Worm (Caenorhabditis elegans): Measurements from ENCODE around the gene Y59H11AM.1.
A peak's percentile ranks its signal among the peaks of the same experiment; 100 is the strongest.

Y59H11AM.1 gene

ce11 chrIV:8539645-8540044 lies 31.6 kb upstream of the Y59H11AM.1 start (continued):
- no peak for TF ChIP-seq ceh-82 (tag; optimal IDR thresholded peaks at IDR 0.05)
- TF ChIP-seq set-16 (GFP tag; IDR thresholded peaks at IDR 0.05), result no peak
- no peak for TF ChIP-seq mdt-29 (GFP tag; IDR thresholded peaks at IDR 0.05)
- TF ChIP-seq nhr-102 (tag; optimal IDR thresholded peaks at IDR 0.05), result no peak
- no peak for TF ChIP-seq ztf-7 (tag; optimal IDR thresholded peaks at IDR 0.05)
- no peak for TF ChIP-seq Y48G9A.11 (GFP tag; IDR thresholded peaks at IDR 0.05)
- TF ChIP-seq dve-1 (tag; optimal IDR thresholded peaks at IDR 0.05; ENCODE audit: insufficient read depth), result peak; percentile 43
- no peak for TF ChIP-seq mxl-2 (GFP tag; conservative IDR thresholded peaks at IDR 0.05)
- no peak for TF ChIP-seq lir-3 (tag; optimal IDR thresholded peaks at IDR 0.05)
- peak; percentile 81 for TF ChIP-seq nhr-28 (tag; optimal IDR thresholded peaks at IDR 0.05)
- TF ChIP-seq F49E8.2 (tag; optimal IDR thresholded peaks at IDR 0.05; ENCODE audit: borderline replicate concordance), result no peak
- no peak for TF ChIP-seq daf-16 (GFP tag; optimal IDR thresholded peaks at IDR 0.05)
- TF ChIP-seq daf-16 (tag; optimal IDR thresholded peaks at IDR 0.05), result peak; percentile 21

ce11 chrIV:8540268-8540667 lies 31.0 kb upstream of the Y59H11AM.1 start:
- no peak for TF ChIP-seq hif-1 (tag; optimal IDR thresholded peaks at IDR 0.05)
- TF ChIP-seq ces-1 (GFP tag; optimal IDR thresholded peaks at IDR 0.05), result no peak
- TF ChIP-seq zag-1 (tag; optimal IDR thresholded peaks at IDR 0.05), result no peak
- TF ChIP-seq dve-1 (tag; optimal IDR thresholded peaks at IDR 0.05; ENCODE audit: insufficient read depth), result peak; percentile 44
- TF ChIP-seq arid-1 (GFP tag; conservative IDR thresholded peaks at IDR 0.05), result no peak
- TF ChIP-seq php-3 (GFP tag; IDR thresholded peaks at IDR 0.05), result no peak
- peak; percentile 71 for TF ChIP-seq nhr-28 (tag; optimal IDR thresholded peaks at IDR 0.05)
- TF ChIP-seq unc-39 (tag; optimal IDR thresholded peaks at IDR 0.05), result no peak
- no peak for TF ChIP-seq nhr-42 (GFP tag; IDR thresholded peaks at IDR 0.05)
- peak; percentile 18 for TF ChIP-seq nhr-77 (tag; optimal IDR thresholded peaks at IDR 0.05)
- TF ChIP-seq ceh-32 (tag; optimal IDR thresholded peaks at IDR 0.05; ENCODE audit: poor library complexity), result no peak
- TF ChIP-seq madf-5 (GFP tag; IDR thresholded peaks at IDR 0.05), result no peak
- no peak for TF ChIP-seq Y75B8A.6 (GFP tag; IDR thresholded peaks at IDR 0.05)
- TF ChIP-seq fos-1 (tag; optimal IDR thresholded peaks at IDR 0.05), result no peak
- TF ChIP-seq hlh-30 (tag; optimal IDR thresholded peaks at IDR 0.05; ENCODE audit: insufficient read depth), result no peak
- TF ChIP-seq ceh-62 (tag; optimal IDR thresholded peaks at IDR 0.05), result no peak
- no peak for TF ChIP-seq ctbp-1 (GFP tag; IDR thresholded peaks at IDR 0.05)
- TF ChIP-seq nhr-41 (GFP tag; IDR thresholded peaks at IDR 0.05), result 0 out of 2 replicates have a peak, but pooled peaks have one; percentile 21
- no peak for TF ChIP-seq mdt-29 (GFP tag; IDR thresholded peaks at IDR 0.05)
- TF ChIP-seq daf-16 (GFP tag; optimal IDR thresholded peaks at IDR 0.05), result no peak
- peak; percentile 48 for TF ChIP-seq daf-16 (tag; optimal IDR thresholded peaks at IDR 0.05)
- TF ChIP-seq mes-2 (tag; optimal IDR thresholded peaks at IDR 0.05; ENCODE audit: poor library complexity, severe bottlenecking), result peak; percentile 61
- peak; percentile 73 for TF ChIP-seq dmd-6 (GFP tag; IDR thresholded peaks at IDR 0.05)
- TF ChIP-seq rbr-2 (tag; optimal IDR thresholded peaks at IDR 0.05), result no peak
- TF ChIP-seq pqm-1 (tag; optimal IDR thresholded peaks at IDR 0.05), result peak; percentile 82
- TF ChIP-seq daf-12 (tag; optimal IDR thresholded peaks at IDR 0.05), result no peak
- no peak for TF ChIP-seq lin-15B (tag; optimal IDR thresholded peaks at IDR 0.05)
- TF ChIP-seq hlh-11 (tag; optimal IDR thresholded peaks at IDR 0.05), result peak; percentile 66
- no peak for TF ChIP-seq snpc-4 (tag; optimal IDR thresholded peaks at IDR 0.05)
- TF ChIP-seq zip-2 (tag; optimal IDR thresholded peaks at IDR 0.05), result no peak
- no peak for TF ChIP-seq skn-1 (tag; optimal IDR thresholded peaks at IDR 0.05)
- TF ChIP-seq F44E2.7 (GFP tag; IDR thresholded peaks at IDR 0.05), result no peak

ce11 chrIV:8542272-8542671 lies 29.0 kb upstream of the Y59H11AM.1 start:
- TF ChIP-seq mdt-29 (GFP tag; IDR thresholded peaks at IDR 0.05) (no peak), mep-1 (tag; optimal IDR thresholded peaks at IDR 0.05) (peak; percentile 17), mxl-2 (GFP tag; conservative IDR thresholded peaks at IDR 0.05) (no peak), ceh-44 (GFP tag; IDR thresholded peaks at IDR 0.05) (no peak), ama-1 (optimal IDR thresholded peaks at IDR 0.05) (no peak), nhr-28 (tag; optimal IDR thresholded peaks at IDR 0.05) (peak; percentile 74), dve-1 (tag; optimal IDR thresholded peaks at IDR 0.05; ENCODE audit: insufficient read depth) (peak; percentile 27), pha-4 (GFP tag; IDR thresholded peaks at IDR 0.05) (0 out of 2 replicates have a peak, but pooled peaks have one; percentile 38), pha-4 (tag; optimal IDR thresholded peaks at IDR 0.05) (no peak), hmg-1.1 (GFP tag; IDR thresholded peaks at IDR 0.05) (no peak), daf-16 (GFP tag; optimal IDR thresholded peaks at IDR 0.05) (no peak), daf-16 (tag; optimal IDR thresholded peaks at IDR 0.05) (peak; percentile 76), mdl-1 (tag; optimal IDR thresholded peaks at IDR 0.05) (peak in 1 of 2 experiments; percentile 23), snpc-1.2 (GFP tag; IDR thresholded peaks at IDR 0.05) (no peak), aly-2 (tag; optimal IDR thresholded peaks at IDR 0.05) (no peak), php-3 (GFP tag; IDR thresholded peaks at IDR 0.05) (peak; percentile 41; the same call in 1 of the 2 replicates), aha-1 (tag) (peak; percentile 20)

All from whole organism, L4 larva.